Fruit fly (Drosophila melanogaster) whole organism, embryonic: ENCODE data around the gene dyl.

Source experiments
- B-H1 ChIP-seq: fragments of 200-800 bp; sonication (Bioruptor generic); IDR thresholded peaks from 3 replicates; pipeline ENCODE4 v1.3.6; 2022; ENCODE audit warnings: missing biosample characterization, missing genetic modification characterization
- CG10147 ChIP-seq: fragments of 200-800 bp; sonication (Bioruptor generic); optimal IDR thresholded peaks from 2 replicates; lab custom pipeline; 2019; ENCODE audit warnings: missing biosample characterization, mild to moderate bottlenecking, missing genetic modification characterization, moderate library complexity
- CG10979 ChIP-seq: fragments of 200-800 bp; sonication (Bioruptor generic); optimal IDR thresholded peaks from 2 replicates; lab custom pipeline; 2018; ENCODE audit warnings: missing biosample characterization, mild to moderate bottlenecking, missing genetic modification characterization, moderate library complexity
- CG11247 ChIP-seq: fragments of 200-800 bp; sonication (Bioruptor generic); IDR thresholded peaks from 2 replicates; pipeline ENCODE4 v1.3.6; 2022; ENCODE audit warnings: missing biosample characterization, missing genetic modification characterization
- CG12659 ChIP-seq: fragments of 200-800 bp; sonication (Bioruptor generic); optimal IDR thresholded peaks from 3 replicates; lab custom pipeline; 2017; ENCODE audit warnings: mild to moderate bottlenecking, missing biosample characterization, missing genetic modification reagents, missing genetic modification characterization
- CG12744 ChIP-seq: fragments of 200-800 bp; sonication (Bioruptor generic); optimal IDR thresholded peaks from 2 replicates; lab custom pipeline; 2016; ENCODE audit warnings: missing biosample characterization, missing genetic modification characterization
- CG13424 ChIP-seq: fragments of 200-800 bp; sonication (Bioruptor generic); optimal IDR thresholded peaks from 2 replicates; lab custom pipeline; 2019; ENCODE audit warnings: missing biosample characterization, mild to moderate bottlenecking, missing genetic modification characterization, moderate library complexity
- CG15011 ChIP-seq: fragments of 200-800 bp; sonication (Bioruptor generic); optimal IDR thresholded peaks from 3 replicates; lab custom pipeline; 2018; ENCODE audit warnings: missing biosample characterization, mild to moderate bottlenecking, missing genetic modification characterization
- CG15479 ChIP-seq: fragments of 200-800 bp; sonication (Bioruptor generic); optimal IDR thresholded peaks from 3 replicates; lab custom pipeline; 2019; ENCODE audit warnings: missing biosample characterization, mild to moderate bottlenecking, missing genetic modification characterization, moderate library complexity
- CG15696 ChIP-seq: fragments of 200-800 bp; sonication (Bioruptor generic); optimal IDR thresholded peaks from 2 replicates; lab custom pipeline; 2019; ENCODE audit warnings: missing biosample characterization, mild to moderate bottlenecking, missing genetic modification characterization, moderate library complexity
- CG1603 ChIP-seq: fragments of 200-800 bp; sonication (Bioruptor generic); optimal IDR thresholded peaks from 2 replicates; lab custom pipeline; 2019; ENCODE audit warnings: missing biosample characterization, mild to moderate bottlenecking, missing genetic modification characterization, moderate library complexity
- CG2129 ChIP-seq: fragments of 200-800 bp; sonication (Bioruptor generic); IDR thresholded peaks from 2 replicates; pipeline ENCODE4 v1.3.6; 2022; ENCODE audit warnings: missing biosample characterization, missing genetic modification characterization; ENCODE audit not compliant: partially characterized antibody
- CG2199 ChIP-seq: fragments of 200-800 bp; sonication (Bioruptor generic); IDR thresholded peaks from 3 replicates; pipeline ENCODE4 v1.3.6; 2022; ENCODE audit warnings: missing biosample characterization, missing genetic modification characterization
- CG2712 ChIP-seq: fragments of 200-800 bp; optimal IDR thresholded peaks from 3 replicates; lab custom pipeline; 2019; ENCODE audit warnings: missing biosample characterization, mild to moderate bottlenecking, missing genetic modification characterization, moderate library complexity
- CG2875 ChIP-seq: fragments of 200-800 bp; sonication (Bioruptor generic); optimal IDR thresholded peaks from 2 replicates; lab custom pipeline; 2017; ENCODE audit warnings: missing biosample characterization, mild to moderate bottlenecking, missing genetic modification characterization, missing genetic modification reagents
- CG31441 ChIP-seq: fragments of 200-800 bp; sonication (Bioruptor generic); IDR thresholded peaks from 2 replicates; pipeline ENCODE4 v1.3.6; 2022; ENCODE audit warnings: missing biosample characterization, missing genetic modification characterization
- CG3838 ChIP-seq: fragments of 200-800 bp; sonication (Bioruptor generic); optimal IDR thresholded peaks from 3 replicates; lab custom pipeline; 2016; ENCODE audit warnings: missing biosample characterization, missing genetic modification characterization
- CG4282 ChIP-seq: fragments of 200-800 bp; sonication (Bioruptor generic); optimal IDR thresholded peaks from 2 replicates; lab custom pipeline; 2016; ENCODE audit warnings: missing biosample characterization, missing genetic modification characterization
- CG4328 ChIP-seq: fragments of 200-800 bp; sonication (Bioruptor generic); optimal IDR thresholded peaks from 3 replicates; lab custom pipeline; 2017; ENCODE audit warnings: missing biosample characterization, missing genetic modification reagents, missing genetic modification characterization
- CG6254 ChIP-seq: fragments of 200-800 bp; sonication (Bioruptor generic); optimal IDR thresholded peaks from 3 replicates; lab custom pipeline; 2017; ENCODE audit warnings: mild to moderate bottlenecking, missing biosample characterization, missing genetic modification reagents, missing genetic modification characterization
- CG6272 ChIP-seq: fragments of 200-800 bp; sonication (Bioruptor generic); IDR thresholded peaks from 2 replicates; pipeline ENCODE4 v1.3.6; 2022; ENCODE audit warnings: missing biosample characterization, missing genetic modification characterization
- CG7372 ChIP-seq: fragments of 200-800 bp; sonication (Bioruptor generic); IDR thresholded peaks from 2 replicates; pipeline ENCODE4 v1.3.6; 2022; ENCODE audit warnings: missing biosample characterization, missing genetic modification characterization
- CG9437 ChIP-seq: fragments of 200-800 bp; sonication (Bioruptor generic); optimal IDR thresholded peaks from 2 replicates; lab custom pipeline; 2018; ENCODE audit warnings: missing biosample characterization, mild to moderate bottlenecking, missing genetic modification characterization
- CG9932 ChIP-seq: fragments of 200-800 bp; sonication (Bioruptor generic); IDR thresholded peaks from 2 replicates; pipeline ENCODE4 v1.3.6; 2022; ENCODE audit warnings: missing biosample characterization, missing genetic modification characterization
- Deaf1 ChIP-seq: fragments of 200-800 bp; optimal IDR thresholded peaks from 3 replicates; lab custom pipeline; 2019; ENCODE audit warnings: missing biosample characterization, mild to moderate bottlenecking, missing genetic modification characterization, moderate library complexity
- Ets65A ChIP-seq: fragments of 200-800 bp; sonication (Bioruptor generic); peaks from one replicate; lab custom pipeline; 2016; ENCODE audit warnings: missing biosample characterization, missing genetic modification characterization
- HLHmδ ChIP-seq: fragments of 200-800 bp; sonication (Bioruptor generic); optimal IDR thresholded peaks from 2 replicates; lab custom pipeline; 2018; ENCODE audit warnings: missing biosample characterization, mild to moderate bottlenecking, missing genetic modification characterization, moderate library complexity
- Hr78 ChIP-seq, 2 experiments: fragments of 200-800 bp in 1 of 2; fragments of >200 bp in 1 of 2; sonication (Bioruptor generic) in 1 of 2; optimal IDR thresholded peaks; 2 replicates each; lab custom pipeline; 2017 to 2019; ENCODE audit warnings: missing biosample characterization in 2 of 2, missing genetic modification characterization in 2 of 2, mild to moderate bottlenecking in 1 of 2, moderate library complexity in 1 of 2
- Lpt ChIP-seq: fragments of >200 bp; optimal IDR thresholded peaks from 2 replicates; lab custom pipeline; 2018; ENCODE audit warnings: missing biosample characterization, missing genetic modification characterization
- MESR4 ChIP-seq: fragments of 200-800 bp; sonication (Bioruptor generic); optimal IDR thresholded peaks from 2 replicates; lab custom pipeline; 2018; ENCODE audit warnings: missing biosample characterization, mild to moderate bottlenecking, missing genetic modification characterization, moderate library complexity
- MTF-1 ChIP-seq: fragments of 200-800 bp; sonication (Bioruptor generic); optimal IDR thresholded peaks from 2 replicates; lab custom pipeline; 2018; ENCODE audit warnings: missing biosample characterization, mild to moderate bottlenecking, missing genetic modification characterization, borderline replicate concordance
- Mes4 ChIP-seq: fragments of 200-800 bp; sonication (Bioruptor generic); optimal IDR thresholded peaks from 2 replicates; lab custom pipeline; 2016; ENCODE audit warnings: missing biosample characterization, missing genetic modification characterization
- Myb ChIP-seq: fragments of 200-800 bp; sonication (Bioruptor generic); optimal IDR thresholded peaks from 2 replicates; lab custom pipeline; 2016; ENCODE audit warnings: missing biosample characterization, missing genetic modification characterization
- NC2α ChIP-seq: fragments of 200-800 bp; sonication (Bioruptor generic); optimal IDR thresholded peaks from 2 replicates; lab custom pipeline; 2016; ENCODE audit warnings: missing biosample characterization, missing genetic modification characterization
- abd-A ChIP-seq: fragments of 200-800 bp; sonication (Bioruptor generic); optimal IDR thresholded peaks from 3 replicates; lab custom pipeline; 2019; ENCODE audit warnings: missing biosample characterization, mild to moderate bottlenecking, missing genetic modification characterization, moderate library complexity
- az2 ChIP-seq: fragments of 200-800 bp; sonication (Bioruptor generic); optimal IDR thresholded peaks from 3 replicates; lab custom pipeline; 2016; ENCODE audit warnings: missing biosample characterization, missing genetic modification characterization
- bab2 ChIP-seq: fragments of 200-800 bp; sonication (Bioruptor generic); optimal IDR thresholded peaks from 2 replicates; lab custom pipeline; 2016; ENCODE audit warnings: missing biosample characterization, missing genetic modification characterization
- chinmo ChIP-seq: fragments of 200-800 bp; sonication (Bioruptor generic); IDR thresholded peaks from 4 replicates; pipeline ENCODE4 v1.3.6; 2022; ENCODE audit warnings: missing biosample characterization, missing genetic modification characterization; ENCODE audit not compliant: partially characterized antibody
- crc ChIP-seq: fragments of 200-800 bp; sonication (Bioruptor generic); optimal IDR thresholded peaks from 2 replicates; lab custom pipeline; 2016; ENCODE audit warnings: missing biosample characterization, missing genetic modification characterization
- grau ChIP-seq: fragments of 200-800 bp; optimal IDR thresholded peaks from 3 replicates; lab custom pipeline; 2019; ENCODE audit warnings: missing biosample characterization, mild to moderate bottlenecking, missing genetic modification characterization, moderate library complexity
- pho ChIP-seq: fragments of 200-800 bp; sonication (Bioruptor generic); optimal IDR thresholded peaks from 2 replicates; lab custom pipeline; 2016; ENCODE audit warnings: missing biosample characterization, missing genetic modification characterization
- pnt ChIP-seq: fragments of 200-800 bp; sonication (Bioruptor generic); optimal IDR thresholded peaks from 3 replicates; lab custom pipeline; 2016; ENCODE audit warnings: missing biosample characterization, missing genetic modification characterization
- pros ChIP-seq: fragments of 200-800 bp; sonication (Bioruptor generic); optimal IDR thresholded peaks from 3 replicates; lab custom pipeline; 2019; ENCODE audit warnings: missing biosample characterization, mild to moderate bottlenecking, missing genetic modification characterization, moderate library complexity
- pzg ChIP-seq: fragments of 200-800 bp; sonication (Bioruptor generic); optimal IDR thresholded peaks from 3 replicates; lab custom pipeline; 2018; ENCODE audit warnings: missing biosample characterization, mild to moderate bottlenecking, missing genetic modification characterization, moderate library complexity
- slp2 ChIP-seq: fragments of 200-800 bp; sonication (Bioruptor generic); optimal IDR thresholded peaks from 2 replicates; lab custom pipeline; 2016; ENCODE audit warnings: missing biosample characterization, missing genetic modification characterization
- so ChIP-seq: fragments of 200-800 bp; sonication (Bioruptor generic); IDR thresholded peaks from 3 replicates; pipeline ENCODE4 v1.3.6; 2022; ENCODE audit warnings: missing biosample characterization, missing genetic modification characterization
- unpg ChIP-seq: fragments of 200-800 bp; sonication (Bioruptor generic); optimal IDR thresholded peaks from 3 replicates; lab custom pipeline; 2018; ENCODE audit warnings: missing biosample characterization, mild to moderate bottlenecking, missing genetic modification characterization, moderate library complexity
- vvl ChIP-seq: fragments of 200-800 bp; sonication (Bioruptor generic); IDR thresholded peaks from 2 replicates; pipeline ENCODE4 v1.3.6; 2022; ENCODE audit warnings: missing biosample characterization, missing genetic modification characterization
- wdn ChIP-seq: fragments of 200-800 bp; sonication (Bioruptor generic); IDR thresholded peaks from 2 replicates; pipeline ENCODE4 v1.3.6; 2022; ENCODE audit warnings: missing biosample characterization, missing genetic modification characterization

The dyl gene

dm6 chr3L:4318677-4319580, 11.4 kb upstream of the dyl start, which contains the start of gene PMP34 (continued):
- no peak for TF ChIP-seq CG3838 (GFP tag; lab: Kevin White, UChicago)
- no peak for TF ChIP-seq CG4328 (GFP tag; lab: Kevin White, UChicago)
- TF ChIP-seq CG2712 = no peak
- TF ChIP-seq CG15696 (tag; lab: Kevin White, UChicago) = no peak
- TF ChIP-seq B-H1 (GFP tag; lab: Robert Waterston, UW) = no peak
- no peak for TF ChIP-seq unpg (GFP tag; lab: Kevin White, UChicago)
- TF ChIP-seq MTF-1 (GFP tag; lab: Kevin White, UChicago) = no peak
- no peak for TF ChIP-seq pho (GFP tag; lab: Kevin White, UChicago)
- TF ChIP-seq pros = no peak
- no peak for TF ChIP-seq CG15479 (GFP tag; lab: Kevin White, UChicago)
- TF ChIP-seq CG4282 (GFP tag; lab: Kevin White, UChicago) = no peak
- TF ChIP-seq az2 (GFP tag; lab: Kevin White, UChicago) = no peak
- TF ChIP-seq CG12744 (GFP tag; lab: Kevin White, UChicago) = no peak
- no peak for TF ChIP-seq crc (GFP tag; lab: Kevin White, UChicago)
- TF ChIP-seq Hr78 (GFP tag; optimal IDR thresholded peaks at IDR 0.05; lab: Kevin White, UChicago) = peak in 1 of 2 experiments; percentile 83
- TF ChIP-seq so (GFP tag; lab: Robert Waterston, UW) = no peak
- TF ChIP-seq CG6272 (GFP tag; lab: Robert Waterston, UW) = no peak
- TF ChIP-seq CG10979 (tag; lab: Kevin White, UChicago) = no peak
- no peak for TF ChIP-seq CG15011 (GFP tag; lab: Kevin White, UChicago)
- TF ChIP-seq CG2875 = no peak
- no peak for TF ChIP-seq CG13424 (tag; lab: Kevin White, UChicago)
- peak; percentile 64 for TF ChIP-seq MESR4 (GFP tag; lab: Kevin White, UChicago)
- no peak for TF ChIP-seq CG1603 (tag; lab: Kevin White, UChicago)
- no peak for TF ChIP-seq HLHmδ (GFP tag; lab: Kevin White, UChicago)
- 0 out of 3 replicates have a peak, but pooled peaks have one; percentile 29 for TF ChIP-seq CG2199 (GFP tag; lab: Robert Waterston, UW)
- no peak for TF ChIP-seq chinmo (GFP tag; lab: Robert Waterston, UW)
- TF ChIP-seq CG6254 (GFP tag; lab: Kevin White, UChicago) = no peak
- no peak for TF ChIP-seq abd-A
- TF ChIP-seq Lpt (GFP tag; lab: Kevin White, UChicago) = no peak
- peak; percentile 25 for TF ChIP-seq pzg (GFP tag; lab: Kevin White, UChicago)
- peak; percentile 35 for TF ChIP-seq Myb (GFP tag; lab: Kevin White, UChicago)
- TF ChIP-seq CG2129 = no peak
- TF ChIP-seq CG11247 (GFP tag; lab: Robert Waterston, UW) = no peak
- TF ChIP-seq CG9932 (GFP tag; lab: Robert Waterston, UW) = no peak
- no peak for TF ChIP-seq Ets65A
- no peak for TF ChIP-seq pnt
- TF ChIP-seq CG9437 (GFP tag; lab: Kevin White, UChicago) = no peak
- 0 out of 2 replicates have a peak, but pooled peaks have one; percentile 52 for TF ChIP-seq vvl (GFP tag; lab: Robert Waterston, UW)
- TF ChIP-seq wdn = no peak
- TF ChIP-seq NC2α (GFP tag; lab: Kevin White, UChicago) = no peak
- TF ChIP-seq CG31441 (GFP tag; lab: Robert Waterston, UW) = no peak
- no peak for TF ChIP-seq Mes4
- no peak for TF ChIP-seq CG10147
- no peak for TF ChIP-seq bab2 (GFP tag; lab: Kevin White, UChicago)
- TF ChIP-seq grau = no peak
- TF ChIP-seq Deaf1 (tag; lab: Kevin White, UChicago) = peak; percentile 89
- TF ChIP-seq slp2 (GFP tag; lab: Kevin White, UChicago) = no peak
- TF ChIP-seq CG12659 (GFP tag; lab: Kevin White, UChicago) = peak; percentile 33
- no peak for TF ChIP-seq CG7372 (GFP tag; lab: Robert Waterston, UW)
